Fruit fly (Drosophila melanogaster) whole organism, embryonic: Measurements from ENCODE around the gene CG15740.

Experiments used
- Antp ChIP-seq: fragments of 200-800 bp; sonication (Bioruptor generic); optimal IDR thresholded peaks from 3 replicates; lab custom pipeline; 2016; ENCODE audit warnings: missing biosample characterization, missing genetic modification characterization
- CG10431 ChIP-seq: fragments of 200-800 bp; sonication (Bioruptor generic); optimal IDR thresholded peaks from 3 replicates; lab custom pipeline; 2018; ENCODE audit warnings: missing biosample characterization, mild to moderate bottlenecking, missing genetic modification characterization
- CG10543 ChIP-seq: fragments of 200-800 bp; sonication (Bioruptor generic); optimal IDR thresholded peaks from 3 replicates; lab custom pipeline; 2017; ENCODE audit warnings: missing biosample characterization, mild to moderate bottlenecking, missing genetic modification characterization, moderate library complexity
- CG12104 ChIP-seq: fragments of 200-800 bp; sonication (Bioruptor generic); optimal IDR thresholded peaks from 3 replicates; lab custom pipeline; 2016; ENCODE audit warnings: missing biosample characterization, missing genetic modification characterization
- CG12391 ChIP-seq: fragments of 200-800 bp; sonication (Bioruptor generic); optimal IDR thresholded peaks from 3 replicates; lab custom pipeline; 2018; ENCODE audit warnings: missing biosample characterization, mild to moderate bottlenecking, missing genetic modification characterization, moderate library complexity
- CG13775 ChIP-seq: fragments of 200-800 bp; sonication (Bioruptor generic); optimal IDR thresholded peaks from 3 replicates; lab custom pipeline; 2017; ENCODE audit warnings: missing biosample characterization, mild to moderate bottlenecking, missing genetic modification characterization
- CG14014 ChIP-seq: fragments of 200-800 bp; sonication (Bioruptor generic); IDR thresholded peaks from 2 replicates; pipeline ENCODE4 v1.3.6; 2022; ENCODE audit warnings: missing biosample characterization, missing genetic modification characterization
- CG15696 ChIP-seq: fragments of 200-800 bp; sonication (Bioruptor generic); optimal IDR thresholded peaks from 2 replicates; lab custom pipeline; 2019; ENCODE audit warnings: missing biosample characterization, mild to moderate bottlenecking, missing genetic modification characterization, moderate library complexity
- CG16779 ChIP-seq: fragments of 200-800 bp; sonication (Bioruptor generic); IDR thresholded peaks from 2 replicates; pipeline ENCODE4 v1.3.6; 2022; ENCODE audit warnings: missing biosample characterization, missing genetic modification characterization
- CG2116 ChIP-seq: fragments of 200-800 bp; sonication (Bioruptor generic); optimal IDR thresholded peaks from 3 replicates; lab custom pipeline; 2018; ENCODE audit warnings: missing biosample characterization, mild to moderate bottlenecking, missing genetic modification characterization
- CG2678 ChIP-seq: fragments of 200-800 bp; sonication (Bioruptor generic); optimal IDR thresholded peaks from 3 replicates; lab custom pipeline; 2019; ENCODE audit warnings: missing biosample characterization, mild to moderate bottlenecking, missing genetic modification characterization, moderate library complexity
- CG2889 ChIP-seq: fragments of 200-800 bp; sonication (Bioruptor generic); IDR thresholded peaks from 3 replicates; pipeline ENCODE4 v1.3.6; 2022; ENCODE audit warnings: missing biosample characterization, missing genetic modification characterization
- CG30020 ChIP-seq: fragments of 200-800 bp; optimal IDR thresholded peaks from 2 replicates; lab custom pipeline; 2019; ENCODE audit warnings: missing biosample characterization, mild to moderate bottlenecking, missing genetic modification characterization, moderate library complexity
- CG32532 ChIP-seq: fragments of 200-800 bp; sonication (Bioruptor generic); IDR thresholded peaks from 2 replicates; pipeline ENCODE4 v1.3.6; 2022; ENCODE audit warnings: missing biosample characterization, missing genetic modification characterization
- CG3847 ChIP-seq: fragments of 200-800 bp; sonication (Bioruptor generic); IDR thresholded peaks from 2 replicates; pipeline ENCODE4 v1.3.6; 2022; ENCODE audit warnings: missing biosample characterization, missing genetic modification characterization
- CG4617 ChIP-seq: fragments of 200-800 bp; sonication (Bioruptor generic); optimal IDR thresholded peaks from 3 replicates; lab custom pipeline; 2016; ENCODE audit warnings: missing biosample characterization, missing genetic modification characterization, borderline replicate concordance
- CG4730 ChIP-seq: fragments of 200-800 bp; sonication (Bioruptor generic); IDR thresholded peaks from 2 replicates; pipeline ENCODE4 v1.3.6; 2022; ENCODE audit warnings: missing biosample characterization, missing genetic modification characterization
- CG4820 ChIP-seq: fragments of 200-800 bp; sonication (Bioruptor generic); optimal IDR thresholded peaks from 3 replicates; lab custom pipeline; 2016; ENCODE audit warnings: missing biosample characterization, missing genetic modification characterization
- CG6254 ChIP-seq: fragments of 200-800 bp; sonication (Bioruptor generic); optimal IDR thresholded peaks from 3 replicates; lab custom pipeline; 2017; ENCODE audit warnings: mild to moderate bottlenecking, missing biosample characterization, missing genetic modification reagents, missing genetic modification characterization
- CG6654 ChIP-seq: fragments of 200-800 bp; sonication (Bioruptor generic); optimal IDR thresholded peaks from 2 replicates; lab custom pipeline; 2017; ENCODE audit warnings: missing biosample characterization, mild to moderate bottlenecking, missing genetic modification characterization
- CG8388 ChIP-seq: fragments of 200-800 bp; sonication (Bioruptor generic); optimal IDR thresholded peaks from 2 replicates; lab custom pipeline; 2019; ENCODE audit warnings: missing biosample characterization, mild to moderate bottlenecking, missing genetic modification characterization, moderate library complexity
- CG8924 ChIP-seq: fragments of 200-800 bp; optimal IDR thresholded peaks from 3 replicates; lab custom pipeline; 2019; ENCODE audit warnings: missing biosample characterization, mild to moderate bottlenecking, missing genetic modification characterization, moderate library complexity
- Doc2 ChIP-seq: fragments of 200-800 bp; sonication (Bioruptor generic); IDR thresholded peaks from 2 replicates; pipeline ENCODE4 v1.3.6; 2022; ENCODE audit warnings: missing biosample characterization, missing genetic modification characterization
- Dref ChIP-seq: fragments of 200-800 bp; sonication (Bioruptor generic); IDR thresholded peaks from 2 replicates; pipeline ENCODE4 v1.3.6; 2022; ENCODE audit warnings: missing biosample characterization, missing genetic modification characterization
- E2f2 ChIP-seq: fragments of 200-800 bp; sonication (Bioruptor generic); IDR thresholded peaks from 2 replicates; pipeline ENCODE4 v1.3.6; 2022; ENCODE audit warnings: missing biosample characterization, missing genetic modification characterization
- Ets97D ChIP-seq: fragments of 200-800 bp; sonication (Bioruptor generic); optimal IDR thresholded peaks from 3 replicates; lab custom pipeline; 2016; ENCODE audit warnings: missing biosample characterization, missing genetic modification characterization
- GATAe ChIP-seq: fragments of 200-800 bp; sonication (Bioruptor generic); conservative IDR thresholded peaks from 2 replicates; pipeline ENCODE4 v1.3.6; 2022; ENCODE audit warnings: missing biosample characterization, missing genetic modification characterization
- Hr39 ChIP-seq: fragments of >200 bp; optimal IDR thresholded peaks from 2 replicates; lab custom pipeline; 2017
- Med ChIP-seq: fragments of 200-800 bp; sonication (Bioruptor generic); peaks from one replicate; lab custom pipeline; 2016; ENCODE audit warnings: missing biosample characterization, missing genetic modification characterization, mild to moderate bottlenecking, inconsistent platforms, moderate library complexity
- TFAM ChIP-seq: fragments of 200-800 bp; sonication (Bioruptor generic); optimal IDR thresholded peaks from 2 replicates; lab custom pipeline; 2017; ENCODE audit warnings: missing biosample characterization, missing genetic modification characterization, inconsistent platforms
- Usf ChIP-seq: fragments of 200-800 bp; sonication (Bioruptor generic); optimal IDR thresholded peaks from 2 replicates; lab custom pipeline; 2017; ENCODE audit warnings: missing genotype, missing biosample characterization, missing genetic modification characterization
- YL-1 ChIP-seq: fragments of 200-800 bp; sonication (Bioruptor generic); optimal IDR thresholded peaks from 3 replicates; lab custom pipeline; 2017; ENCODE audit warnings: missing biosample characterization, mild to moderate bottlenecking, missing genetic modification characterization
- ara ChIP-seq: fragments of 200-800 bp; sonication (Bioruptor generic); IDR thresholded peaks from 2 replicates; pipeline ENCODE4 v1.3.6; 2022; ENCODE audit warnings: missing biosample characterization, missing genetic modification characterization
- eve ChIP-seq, 2 experiments: fragments of >200 bp; optimal IDR thresholded peaks; 2 replicates each; lab custom pipeline; 2017; ENCODE audit warnings: missing biosample characterization in 2 of 2, missing genetic modification characterization in 2 of 2
- gfzf ChIP-seq: fragments of 200-800 bp; sonication (Bioruptor generic); optimal IDR thresholded peaks from 2 replicates; lab custom pipeline; 2016; ENCODE audit warnings: missing biosample characterization, mild to moderate bottlenecking, missing genetic modification characterization, moderate library complexity
- grau ChIP-seq: fragments of 200-800 bp; optimal IDR thresholded peaks from 3 replicates; lab custom pipeline; 2019; ENCODE audit warnings: missing biosample characterization, mild to moderate bottlenecking, missing genetic modification characterization, moderate library complexity
- grn ChIP-seq: fragments of 200-800 bp; sonication (Bioruptor generic); optimal IDR thresholded peaks from 3 replicates; lab custom pipeline; 2017; ENCODE audit warnings: missing biosample characterization, missing genetic modification characterization
- ham ChIP-seq: fragments of 200-800 bp; sonication (Bioruptor generic); IDR thresholded peaks from 2 replicates; pipeline ENCODE4 v1.3.6; 2022; ENCODE audit warnings: missing biosample characterization, missing genetic modification characterization
- hkb ChIP-seq, 2 experiments: fragments of 200-800 bp in 1 of 2; fragments of >200 bp in 1 of 2; sonication (Bioruptor generic) in 1 of 2; IDR thresholded peaks in 1 of 2; optimal IDR thresholded peaks in 1 of 2; 2 replicates each; pipeline versions ENCODE4 v1.3.6 to Lab custom; 2017 to 2022; ENCODE audit warnings: missing biosample characterization in 1 of 2, missing genetic modification characterization in 1 of 2
- pzg ChIP-seq: fragments of 200-800 bp; sonication (Bioruptor generic); optimal IDR thresholded peaks from 3 replicates; lab custom pipeline; 2018; ENCODE audit warnings: missing biosample characterization, mild to moderate bottlenecking, missing genetic modification characterization, moderate library complexity
- ro ChIP-seq: fragments of 200-800 bp; sonication (Bioruptor generic); IDR thresholded peaks from 2 replicates; pipeline ENCODE4 v1.3.6; 2022; ENCODE audit warnings: missing biosample characterization, missing genetic modification characterization
- scrt ChIP-seq: fragments of 200-800 bp; sonication (Bioruptor generic); optimal IDR thresholded peaks from 2 replicates; lab custom pipeline; 2018; ENCODE audit warnings: missing biosample characterization, mild to moderate bottlenecking, missing genetic modification characterization, moderate library complexity
- sens ChIP-seq: fragments of 200-800 bp; sonication (Bioruptor generic); peaks from one replicate; lab custom pipeline; 2016; ENCODE audit warnings: missing biosample characterization, missing genetic modification characterization
- seq ChIP-seq: fragments of 200-800 bp; sonication (Bioruptor generic); IDR thresholded peaks from 2 replicates; pipeline ENCODE4 v1.3.6; 2022; ENCODE audit warnings: missing biosample characterization, missing genetic modification characterization
- ssp ChIP-seq: fragments of 200-800 bp; sonication (Bioruptor generic); IDR thresholded peaks from 2 replicates; pipeline ENCODE4 v1.3.6; 2022; ENCODE audit warnings: missing biosample characterization, missing genetic modification characterization
- stc ChIP-seq: fragments of 200-800 bp; sonication (Bioruptor generic); IDR thresholded peaks from 2 replicates; pipeline ENCODE4 v1.3.6; 2022; ENCODE audit warnings: missing biosample characterization, missing genetic modification characterization
- trem ChIP-seq: fragments of 200-800 bp; optimal IDR thresholded peaks from 3 replicates; lab custom pipeline; 2019; ENCODE audit warnings: missing biosample characterization, mild to moderate bottlenecking, missing genetic modification characterization, moderate library complexity
- unc-4 ChIP-seq: fragments of 200-800 bp; sonication (Bioruptor generic); IDR thresholded peaks from 2 replicates; pipeline ENCODE4 v1.3.6; 2022; ENCODE audit warnings: missing biosample characterization, missing genetic modification characterization; ENCODE audit not compliant: partially characterized antibody
- zen2 ChIP-seq: fragments of 200-800 bp; sonication (Bioruptor generic); IDR thresholded peaks from 3 replicates; pipeline ENCODE4 v1.3.6; 2022; ENCODE audit warnings: missing biosample characterization, missing genetic modification characterization; ENCODE audit not compliant: partially characterized antibody

The CG15740 gene

DNA sequence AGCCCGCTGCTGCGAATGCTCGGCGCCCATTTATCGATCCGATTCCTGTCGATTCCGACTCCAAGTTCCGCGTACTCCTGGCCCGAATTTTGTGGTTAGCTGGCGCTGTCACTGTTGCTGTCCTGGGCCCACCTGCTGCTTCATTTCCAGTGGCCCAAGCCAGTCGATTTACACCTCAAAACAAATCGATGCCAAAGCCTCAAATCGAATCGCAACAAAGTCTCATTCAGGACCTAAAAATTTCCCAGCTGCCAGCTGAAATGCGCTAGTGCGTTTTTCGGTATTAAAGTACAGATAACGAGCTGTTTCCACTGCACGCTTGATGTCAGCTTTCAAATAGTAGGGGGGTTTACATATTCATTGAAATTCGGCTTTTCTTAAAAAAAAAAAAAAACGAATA lies 26.6 kb upstream of the CG15740 start, which contains the start of gene BORCS5 (continued):
- TF ChIP-seq unc-4 (GFP tag; lab: Robert Waterston, UW) (no peak), gfzf (peak; percentile 77), ssp (GFP tag; lab: Robert Waterston, UW) (peak; percentile 96), scrt (GFP tag; lab: Kevin White, UChicago) (no peak), TFAM (GFP tag; lab: Kevin White, UChicago) (no peak), CG8388 (GFP tag; lab: Kevin White, UChicago) (no peak), CG2678 (tag; lab: Kevin White, UChicago) (no peak), trem (tag; lab: Kevin White, UChicago) (peak; percentile 2), Med (GFP tag; lab: Kevin White, UChicago) (peak; percentile 51), CG4617 (GFP tag; lab: Kevin White, UChicago) (peak; percentile 42), YL-1 (GFP tag; lab: Kevin White, UChicago) (peak; percentile 19), pzg (GFP tag; lab: Kevin White, UChicago) (peak; percentile 47), Ets97D (peak; percentile 32), CG32532 (GFP tag; lab: Robert Waterston, UW) (peak; percentile 22; the same call in 1 of the 2 replicates)

DNA sequence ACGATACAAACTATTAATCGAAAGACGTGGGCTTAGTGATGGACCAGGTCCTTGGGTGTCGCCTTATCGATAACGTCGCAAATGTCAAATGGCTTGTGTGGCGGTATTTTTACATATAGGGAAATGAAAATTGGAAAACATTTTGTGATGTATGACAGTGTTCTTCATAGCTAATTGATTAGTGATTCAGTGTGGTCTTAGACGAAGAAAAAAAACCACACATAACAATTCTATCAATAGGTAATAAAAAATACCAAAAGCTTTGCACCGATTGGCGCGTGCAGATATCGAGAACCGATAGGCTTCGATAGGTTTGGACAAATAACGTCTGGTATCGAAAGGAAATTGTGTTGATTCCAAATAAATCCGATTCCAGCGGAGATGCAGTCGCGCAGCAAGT lies 23.0 kb upstream of the CG15740 start, which contains the start of the genes Nrd1 and CG1847:
Nrd1 (minus strand) TSS at position 28 of the 400 bp plus-strand sequence.
CG1847 (plus strand) TSS at position 305 of the 400 bp plus-strand sequence.
- TF ChIP-seq Antp (GFP tag; lab: Kevin White, UChicago) (no peak), CG12104 (GFP tag; lab: Kevin White, UChicago) (no peak), CG16779 (GFP tag; lab: Robert Waterston, UW) (no peak), seq (GFP tag; lab: Robert Waterston, UW) (no peak), CG13775 (GFP tag; lab: Kevin White, UChicago) (no peak), CG6254 (GFP tag; lab: Kevin White, UChicago) (no peak), CG10543 (no peak), E2f2 (GFP tag; lab: Robert Waterston, UW) (peak; percentile 49), CG10431 (no peak), grau (no peak), gfzf (peak; percentile 56), ara (GFP tag; lab: Robert Waterston, UW) (no peak), sens (no peak), Doc2 (GFP tag; lab: Robert Waterston, UW) (no peak), CG4820 (GFP tag; lab: Kevin White, UChicago) (no peak), zen2 (GFP tag; lab: Robert Waterston, UW) (peak; percentile 63; the same call in 1 of the 3 replicates), stc (GFP tag; lab: Robert Waterston, UW) (no peak), grn (GFP tag; lab: Kevin White, UChicago) (no peak), Usf (no peak), eve (GFP tag; optimal IDR thresholded peaks at IDR 0.05; lab: Kevin White, UChicago) (no peak), Ets97D (peak; percentile 17), CG4617 (GFP tag; lab: Kevin White, UChicago) (peak; percentile 27), ham (GFP tag; lab: Robert Waterston, UW) (no peak), GATAe (GFP tag; lab: Robert Waterston, UW) (no peak), CG8388 (GFP tag; lab: Kevin White, UChicago) (no peak), ro (GFP tag; lab: Robert Waterston, UW) (no peak), CG2116 (GFP tag; lab: Kevin White, UChicago) (peak; percentile 82), CG14014 (GFP tag; lab: Robert Waterston, UW) (no peak), CG2889 (GFP tag; lab: Robert Waterston, UW) (no peak), CG12391 (tag; lab: Kevin White, UChicago) (no peak), Hr39 (lab: Kevin White, UChicago) (no peak), CG30020 (tag; lab: Kevin White, UChicago) (peak; percentile 61), CG6654 (no peak), hkb (optimal IDR thresholded peaks at IDR 0.05; lab: Kevin White, UChicago) (no peak), hkb (GFP tag; IDR thresholded peaks at IDR 0.05; lab: Robert Waterston, UW) (no peak), CG4730 (GFP tag; lab: Robert Waterston, UW) (no peak), Dref (peak; percentile 72), CG8924 (tag; lab: Kevin White, UChicago) (no peak), CG3847 (GFP tag; lab: Robert Waterston, UW) (no peak), CG15696 (tag; lab: Kevin White, UChicago) (no peak)
